Fruit fly (Drosophila melanogaster): ENCODE data around the gene CG15741.

dm6 chrX:11849267-11849666, 11.4 kb upstream of the CG15741 start:
- no peak for TF ChIP-seq CG8478 (optimal IDR thresholded peaks at IDR 0.05)
- no peak for TF ChIP-seq CTCF (optimal IDR thresholded peaks at IDR 0.05)
